Fruit fly (Drosophila melanogaster): ENCODE measurements around the gene Fhos.

DNA sequence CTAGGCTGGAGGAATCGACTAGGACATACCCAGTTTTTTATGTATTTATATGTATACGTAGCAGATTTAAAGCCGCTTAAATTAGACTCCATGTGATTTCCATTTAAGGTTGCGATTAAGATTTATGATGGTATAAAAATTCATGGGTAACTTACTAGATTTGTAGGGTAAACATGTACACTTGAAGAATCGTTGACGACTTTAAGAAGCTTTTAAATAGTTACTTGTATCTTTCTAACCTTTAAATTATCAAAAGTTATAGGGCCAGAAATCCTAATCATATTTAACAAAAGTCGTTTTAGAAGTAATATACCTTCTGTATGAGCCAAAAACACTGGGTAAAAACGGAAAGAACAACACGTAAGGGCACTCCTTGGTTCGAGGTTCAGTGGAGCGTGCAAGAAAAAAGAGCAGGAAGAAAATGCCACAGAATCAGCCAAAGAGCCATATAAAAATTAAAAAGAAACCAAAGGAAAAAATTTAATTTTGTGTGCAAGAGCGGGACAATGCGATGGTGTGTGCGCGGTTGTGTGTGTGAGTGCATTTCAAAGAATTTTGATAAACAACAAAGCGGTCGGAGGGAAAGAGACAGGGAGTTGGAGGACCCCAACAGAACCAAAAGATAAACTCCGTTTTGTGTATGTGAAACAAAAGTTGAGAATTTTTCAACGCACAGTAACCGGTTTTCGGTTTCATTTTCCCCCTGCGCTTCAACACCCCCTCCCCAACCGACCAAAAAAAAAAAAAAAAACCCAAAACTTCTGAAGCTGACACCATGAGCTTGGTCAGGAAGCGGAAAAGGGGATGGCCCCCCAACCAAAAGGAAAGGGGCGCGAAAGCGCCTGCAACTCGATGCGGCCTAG, 86.4 kb downstream of the Fhos start:
- TF ChIP-seq Myc (optimal IDR thresholded peaks at IDR 0.05): no peak
- TF ChIP-seq fru (GFP tag; optimal IDR thresholded peaks at IDR 0.05): peak; percentile 67
- TF ChIP-seq br (GFP tag; optimal IDR thresholded peaks at IDR 0.05): peak; percentile 58
- no peak for TF ChIP-seq Hr78 (GFP tag; optimal IDR thresholded peaks at IDR 0.05)
- TF ChIP-seq OdsH (GFP tag; optimal IDR thresholded peaks at IDR 0.05): peak; percentile 41
- TF ChIP-seq h (GFP tag; optimal IDR thresholded peaks at IDR 0.05): peak; percentile 71
- no peak for TF ChIP-seq pan (optimal IDR thresholded peaks at IDR 0.05)
- no peak for TF ChIP-seq lola (GFP tag; optimal IDR thresholded peaks at IDR 0.05)
- no peak for TF ChIP-seq sv (GFP tag; optimal IDR thresholded peaks at IDR 0.05)
- TF ChIP-seq psq (GFP tag; optimal IDR thresholded peaks at IDR 0.05): peak; percentile 52
- peak in 1 of 2 experiments; percentile 66 for TF ChIP-seq foxo (GFP tag; optimal IDR thresholded peaks at IDR 0.05)
- peak; percentile 52 for TF ChIP-seq Rel (GFP tag; optimal IDR thresholded peaks at IDR 0.05)
- peak; percentile 54 for TF ChIP-seq Rel (tag; optimal IDR thresholded peaks at IDR 0.05)
- no peak for TF ChIP-seq Hr83 (GFP tag; optimal IDR thresholded peaks at IDR 0.05; ENCODE audit: poor library complexity, severe bottlenecking)
- peak; percentile 88 for TF ChIP-seq woc (GFP tag; optimal IDR thresholded peaks at IDR 0.05)

Measured in whole organism, wandering third instar larva.